Fruit fly (Drosophila melanogaster) whole organism, embryonic: Measurements from ENCODE around the gene CG5641.
A peak's percentile ranks its signal among the peaks of the same experiment; 100 is the strongest.

ENCODE experiments used
- B-H1 ChIP-seq: fragments of 200-800 bp; sonication (Bioruptor generic); IDR thresholded peaks from 3 replicates; pipeline ENCODE4 v1.3.6; 2022; ENCODE audit warnings: missing biosample characterization, missing genetic modification characterization
- CG10267 ChIP-seq: fragments of 200-800 bp; sonication (Bioruptor generic); optimal IDR thresholded peaks from 2 replicates; lab custom pipeline; 2018; ENCODE audit warnings: missing biosample characterization, mild to moderate bottlenecking, missing genetic modification characterization, moderate library complexity
- CG12104 ChIP-seq: fragments of 200-800 bp; sonication (Bioruptor generic); optimal IDR thresholded peaks from 3 replicates; lab custom pipeline; 2016; ENCODE audit warnings: missing biosample characterization, missing genetic modification characterization
- CG14667 ChIP-seq: fragments of 200-800 bp; sonication (Bioruptor generic); IDR thresholded peaks from 2 replicates; pipeline ENCODE4 v1.3.6; 2022; ENCODE audit warnings: missing biosample characterization, missing genetic modification characterization
- CG1529 ChIP-seq: fragments of 200-800 bp; sonication (Bioruptor generic); optimal IDR thresholded peaks from 3 replicates; lab custom pipeline; 2018; ENCODE audit warnings: missing biosample characterization, missing genetic modification characterization
- CG15514 ChIP-seq: fragments of 200-800 bp; sonication (Bioruptor generic); optimal IDR thresholded peaks from 3 replicates; lab custom pipeline; 2017; ENCODE audit warnings: missing biosample characterization, missing genetic modification characterization, mild to moderate bottlenecking, moderate library complexity, missing genetic modification reagents
- CG1603 ChIP-seq: fragments of 200-800 bp; sonication (Bioruptor generic); optimal IDR thresholded peaks from 2 replicates; lab custom pipeline; 2019; ENCODE audit warnings: missing biosample characterization, mild to moderate bottlenecking, missing genetic modification characterization, moderate library complexity
- CG1647 ChIP-seq: fragments of 200-800 bp; sonication (Bioruptor generic); optimal IDR thresholded peaks from 3 replicates; lab custom pipeline; 2016; ENCODE audit warnings: missing biosample characterization, missing genetic modification characterization
- CG17361 ChIP-seq: fragments of 200-800 bp; sonication (Bioruptor generic); IDR thresholded peaks from 3 replicates; pipeline ENCODE4 v1.3.6; 2022; ENCODE audit warnings: missing biosample characterization, missing genetic modification characterization
- CG2120 ChIP-seq: fragments of 200-800 bp; sonication (Bioruptor generic); optimal IDR thresholded peaks from 3 replicates; lab custom pipeline; 2016; ENCODE audit warnings: missing biosample characterization, missing genetic modification characterization
- CG2712 ChIP-seq: fragments of 200-800 bp; optimal IDR thresholded peaks from 3 replicates; lab custom pipeline; 2019; ENCODE audit warnings: missing biosample characterization, mild to moderate bottlenecking, missing genetic modification characterization, moderate library complexity
- CG34224 ChIP-seq: fragments of 200-800 bp; sonication (Bioruptor generic); IDR thresholded peaks from 3 replicates; pipeline ENCODE4 v1.3.6; 2022; ENCODE audit warnings: missing biosample characterization, missing genetic modification characterization; ENCODE audit not compliant: partially characterized antibody
- CG34376 ChIP-seq: fragments of 200-800 bp; sonication (Bioruptor generic); optimal IDR thresholded peaks from 2 replicates; lab custom pipeline; 2018; ENCODE audit warnings: missing biosample characterization, mild to moderate bottlenecking, missing genetic modification characterization
- CG4820 ChIP-seq: fragments of 200-800 bp; sonication (Bioruptor generic); optimal IDR thresholded peaks from 3 replicates; lab custom pipeline; 2016; ENCODE audit warnings: missing biosample characterization, missing genetic modification characterization
- CG7556 ChIP-seq: fragments of 200-800 bp; sonication (Bioruptor generic); optimal IDR thresholded peaks from 2 replicates; lab custom pipeline; 2017; ENCODE audit warnings: missing biosample characterization, mild to moderate bottlenecking, missing genetic modification characterization
- CG8765 ChIP-seq: fragments of 200-800 bp; sonication (Bioruptor generic); IDR thresholded peaks from 2 replicates; pipeline ENCODE4 v1.3.6; 2022; ENCODE audit warnings: missing biosample characterization, missing genetic modification characterization
- CG9727 ChIP-seq: fragments of 200-800 bp; sonication (Bioruptor generic); optimal IDR thresholded peaks from 3 replicates; lab custom pipeline; 2017; ENCODE audit warnings: missing biosample characterization, mild to moderate bottlenecking, missing genetic modification characterization
- Dek ChIP-seq: fragments of 200-800 bp; sonication (Bioruptor generic); optimal IDR thresholded peaks from 3 replicates; lab custom pipeline; 2019; ENCODE audit warnings: missing biosample characterization, mild to moderate bottlenecking, missing genetic modification characterization, moderate library complexity
- Dp ChIP-seq: fragments of 200-800 bp; sonication (Bioruptor generic); optimal IDR thresholded peaks from 2 replicates; lab custom pipeline; 2018; ENCODE audit warnings: missing biosample characterization, mild to moderate bottlenecking, missing genetic modification characterization, moderate library complexity
- Dref ChIP-seq: fragments of 200-800 bp; sonication (Bioruptor generic); IDR thresholded peaks from 2 replicates; pipeline ENCODE4 v1.3.6; 2022; ENCODE audit warnings: missing biosample characterization, missing genetic modification characterization
- Drgx ChIP-seq: fragments of 200-800 bp; sonication (Bioruptor generic); IDR thresholded peaks from 2 replicates; pipeline ENCODE4 v1.3.6; 2022; ENCODE audit warnings: missing biosample characterization, missing genetic modification characterization
- Fer1 ChIP-seq: fragments of 200-800 bp; sonication (Bioruptor generic); optimal IDR thresholded peaks from 2 replicates; lab custom pipeline; 2017; ENCODE audit warnings: missing biosample characterization, mild to moderate bottlenecking, missing genetic modification characterization
- H15 ChIP-seq: fragments of 200-800 bp; sonication (Bioruptor generic); IDR thresholded peaks from 3 replicates; pipeline ENCODE4 v1.3.6; 2022; ENCODE audit warnings: missing biosample characterization, missing genetic modification characterization
- Hmr ChIP-seq: fragments of 200-800 bp; sonication (Bioruptor generic); optimal IDR thresholded peaks from 3 replicates; lab custom pipeline; 2017; ENCODE audit warnings: mild to moderate bottlenecking, missing biosample characterization, missing genetic modification reagents, missing genetic modification characterization
- Hr3 ChIP-seq: fragments of 200-800 bp; sonication (Bioruptor generic); optimal IDR thresholded peaks from 3 replicates; lab custom pipeline; 2016; ENCODE audit warnings: missing biosample characterization, missing genetic modification characterization
- Kr ChIP-seq: fragments of 200-800 bp; sonication (Bioruptor generic); optimal IDR thresholded peaks from 2 replicates; lab custom pipeline; 2017; ENCODE audit warnings: missing biosample characterization, mild to moderate bottlenecking, missing genetic modification characterization
- Max ChIP-seq: fragments of 200-800 bp; sonication (Bioruptor generic); optimal IDR thresholded peaks from 2 replicates; lab custom pipeline; 2016; ENCODE audit warnings: missing biosample characterization, mild to moderate bottlenecking, missing genetic modification characterization
- Pdp1 ChIP-seq, 2 experiments: fragments of 200-800 bp; sonication (Bioruptor generic); optimal IDR thresholded peaks; 3 replicates each; lab custom pipeline; 2016; ENCODE audit warnings: missing biosample characterization in 2 of 2, missing genetic modification characterization in 2 of 2, mild to moderate bottlenecking in 1 of 2, moderate library complexity in 1 of 2
- Ssrp ChIP-seq: fragments of 200-800 bp; sonication (Bioruptor generic); optimal IDR thresholded peaks from 2 replicates; lab custom pipeline; 2018; ENCODE audit warnings: missing biosample characterization, mild to moderate bottlenecking, missing genetic modification characterization, moderate library complexity
- TFAM ChIP-seq: fragments of 200-800 bp; sonication (Bioruptor generic); optimal IDR thresholded peaks from 2 replicates; lab custom pipeline; 2017; ENCODE audit warnings: missing biosample characterization, missing genetic modification characterization, inconsistent platforms
- Vsx1 ChIP-seq: fragments of 200-800 bp; sonication (Bioruptor generic); optimal IDR thresholded peaks from 2 replicates; lab custom pipeline; 2017; ENCODE audit warnings: missing biosample characterization, mild to moderate bottlenecking, missing genetic modification characterization, missing genetic modification reagents
- Xrp1 ChIP-seq: fragments of 200-800 bp; sonication (Bioruptor generic); IDR thresholded peaks from 2 replicates; pipeline ENCODE4 v1.3.6; 2022; ENCODE audit warnings: missing biosample characterization, missing genetic modification characterization
- caup ChIP-seq: fragments of 200-800 bp; sonication (Bioruptor generic); optimal IDR thresholded peaks from 3 replicates; lab custom pipeline; 2017; ENCODE audit warnings: missing biosample characterization, mild to moderate bottlenecking, missing genetic modification characterization, moderate library complexity; ENCODE audit not compliant: severe bottlenecking
- chinmo ChIP-seq: fragments of 200-800 bp; sonication (Bioruptor generic); IDR thresholded peaks from 4 replicates; pipeline ENCODE4 v1.3.6; 2022; ENCODE audit warnings: missing biosample characterization, missing genetic modification characterization; ENCODE audit not compliant: partially characterized antibody
- ci ChIP-seq: fragments of 200-800 bp; sonication (Bioruptor generic); IDR thresholded peaks from 3 replicates; pipeline ENCODE4 v1.3.6; 2022; ENCODE audit warnings: missing biosample characterization, missing genetic modification characterization
- dmrt11E ChIP-seq: fragments of 200-800 bp; sonication (Bioruptor generic); optimal IDR thresholded peaks from 3 replicates; lab custom pipeline; 2018; ENCODE audit warnings: missing biosample characterization, mild to moderate bottlenecking, missing genetic modification characterization, moderate library complexity
- dysf ChIP-seq: fragments of 200-800 bp; sonication (Bioruptor generic); IDR thresholded peaks from 3 replicates; pipeline ENCODE4 v1.3.6; 2022; ENCODE audit warnings: missing biosample characterization, missing genetic modification characterization
- hbn ChIP-seq: fragments of 200-800 bp; sonication (Bioruptor generic); IDR thresholded peaks from 2 replicates; pipeline ENCODE4 v1.3.6; 2022; ENCODE audit warnings: missing biosample characterization, missing genetic modification characterization; ENCODE audit not compliant: partially characterized antibody
- kah ChIP-seq: fragments of 200-800 bp; sonication (Bioruptor generic); optimal IDR thresholded peaks from 2 replicates; lab custom pipeline; 2018; ENCODE audit warnings: missing biosample characterization, mild to moderate bottlenecking, missing genetic modification characterization
- lab ChIP-seq: fragments of 200-800 bp; sonication (Bioruptor generic); optimal IDR thresholded peaks from 3 replicates; lab custom pipeline; 2017; ENCODE audit warnings: missing biosample characterization, missing genetic modification characterization, mild to moderate bottlenecking, moderate library complexity, missing genetic modification reagents
- lola ChIP-seq, 3 experiments: fragments of >200 bp in 2 of 3; fragments of 200-800 bp in 1 of 3; sonication (Bioruptor generic) in 1 of 3; optimal IDR thresholded peaks; 2 replicates each; lab custom pipeline; 2017 to 2019; ENCODE audit warnings: missing biosample characterization in 3 of 3, missing genetic modification characterization in 3 of 3, mild to moderate bottlenecking in 1 of 3, moderate library complexity in 1 of 3
- lov ChIP-seq, 2 experiments: fragments of 200-800 bp in 1 of 2; fragments of >200 bp in 1 of 2; sonication (Bioruptor generic) in 1 of 2; IDR thresholded peaks in 1 of 2; optimal IDR thresholded peaks in 1 of 2; 2 replicates in 1 of 2; 3 replicates in 1 of 2; pipeline versions ENCODE4 v1.3.6 to Lab custom; 2017 to 2022; ENCODE audit warnings: missing biosample characterization in 1 of 2, missing genetic modification characterization in 1 of 2
- mirr ChIP-seq: fragments of 200-800 bp; sonication (Bioruptor generic); optimal IDR thresholded peaks from 3 replicates; lab custom pipeline; 2018; ENCODE audit warnings: missing biosample characterization, mild to moderate bottlenecking, missing genetic modification characterization
- sens ChIP-seq: fragments of 200-800 bp; sonication (Bioruptor generic); peaks from one replicate; lab custom pipeline; 2016; ENCODE audit warnings: missing biosample characterization, missing genetic modification characterization
- sug ChIP-seq: fragments of 200-800 bp; optimal IDR thresholded peaks from 2 replicates; lab custom pipeline; 2019; ENCODE audit warnings: missing biosample characterization, mild to moderate bottlenecking, missing genetic modification characterization, moderate library complexity
- trh ChIP-seq: fragments of 200-800 bp; sonication (Bioruptor generic); optimal IDR thresholded peaks from 2 replicates; lab custom pipeline; 2016; ENCODE audit warnings: missing biosample characterization, missing genetic modification characterization

CG5641 gene

DNA sequence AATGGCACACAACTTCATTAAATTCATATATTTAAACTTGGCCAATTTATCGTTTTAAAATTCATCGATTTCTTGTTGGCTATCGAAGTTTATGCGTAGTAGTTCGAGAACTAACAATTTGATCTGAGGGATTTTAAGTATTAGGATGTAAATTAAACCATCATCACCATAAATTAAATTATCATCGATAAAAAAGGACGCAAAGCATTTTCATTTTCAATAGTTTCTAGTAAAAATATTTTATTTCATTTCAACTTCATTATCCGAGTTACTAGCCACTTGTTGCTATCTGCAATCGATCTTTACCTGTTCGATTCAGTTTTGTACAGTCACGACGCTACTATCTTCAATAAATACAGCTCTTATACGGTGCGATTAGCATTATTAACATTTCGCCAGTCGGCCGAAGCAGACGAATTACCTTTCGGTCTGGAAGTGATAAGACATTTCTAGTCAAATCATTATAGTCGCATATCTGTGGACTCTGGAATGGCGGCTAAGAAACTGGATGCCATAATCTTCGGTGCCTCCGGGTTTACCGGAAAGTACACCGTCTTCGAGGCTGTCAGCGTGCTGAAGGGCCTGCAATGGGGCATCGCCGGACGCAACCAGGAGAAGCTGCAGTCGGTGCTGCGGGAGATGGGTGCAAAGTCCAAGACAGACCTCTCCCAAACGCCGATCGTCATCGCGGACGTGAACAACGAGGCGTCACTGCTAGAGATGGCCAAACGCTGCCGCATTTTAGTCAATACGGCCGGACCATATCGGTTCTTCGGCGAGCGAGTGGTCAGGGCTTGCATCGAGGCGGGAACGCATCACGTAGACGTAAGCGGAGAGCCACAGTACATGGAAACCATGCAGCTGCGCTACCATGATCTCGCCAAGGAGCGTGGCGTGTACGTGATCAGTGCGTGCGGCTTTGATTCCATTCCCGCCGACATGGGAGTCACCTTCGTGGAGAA, 22.6 kb downstream of the CG5641 start, which contains the start of gene CG5167:
CG5167 (plus strand) TSS at position 298 of the 962 bp plus-strand sequence.
- TF ChIP-seq CG4820 (GFP tag; lab: Kevin White, UChicago) = peak; percentile 99
- peak; percentile 49 for TF ChIP-seq Dref (GFP tag; lab: Robert Waterston, UW)
- TF ChIP-seq TFAM (GFP tag; lab: Kevin White, UChicago) = no peak
- TF ChIP-seq Dp (GFP tag; lab: Kevin White, UChicago) = peak; percentile 45
- TF ChIP-seq CG12104 (GFP tag; lab: Kevin White, UChicago) = peak; percentile 36
- peak; percentile 54 for TF ChIP-seq lab (GFP tag; lab: Kevin White, UChicago)
- peak; percentile 39 for TF ChIP-seq CG1603 (tag; lab: Kevin White, UChicago)
- peak; percentile 19 for TF ChIP-seq CG7556
- peak; percentile 44 for TF ChIP-seq CG2120 (GFP tag; lab: Kevin White, UChicago)
- no peak for TF ChIP-seq trh (GFP tag; lab: Kevin White, UChicago)
- peak; percentile 54 for TF ChIP-seq mirr (GFP tag; lab: Kevin White, UChicago)
- TF ChIP-seq Max (GFP tag; lab: Kevin White, UChicago) = peak; percentile 43
- peak; percentile 64 for TF ChIP-seq CG10267 (tag; lab: Kevin White, UChicago)
- TF ChIP-seq lola (GFP tag; optimal IDR thresholded peaks at IDR 0.05; lab: Kevin White, UChicago) = peak in 1 of 3 experiments; percentile 49
- peak; percentile 9 for TF ChIP-seq Vsx1 (GFP tag; lab: Kevin White, UChicago)
- peak; percentile 54; the same call in 1 of the 2 replicates for TF ChIP-seq Drgx (GFP tag; lab: Robert Waterston, UW)
- 0 out of 2 replicates have a peak, but pooled peaks have one; percentile 5 for TF ChIP-seq CG8765 (GFP tag; lab: Robert Waterston, UW)
- peak; percentile 6 for TF ChIP-seq caup (GFP tag; lab: Kevin White, UChicago)
- TF ChIP-seq sens (GFP tag; lab: Kevin White, UChicago) = peak; percentile 89
- peak; percentile 43; the same call in 2 of the 3 replicates for TF ChIP-seq CG34224 (GFP tag; lab: Robert Waterston, UW)
- TF ChIP-seq lov (optimal IDR thresholded peaks at IDR 0.05; lab: Kevin White, UChicago) = no peak
- TF ChIP-seq lov (GFP tag; IDR thresholded peaks at IDR 0.05; lab: Robert Waterston, UW) = no peak
- 0 out of 2 replicates have a peak, but pooled peaks have one; percentile 17 for TF ChIP-seq hbn (GFP tag; lab: Robert Waterston, UW)
- peak; percentile 36 for TF ChIP-seq sug (tag; lab: Kevin White, UChicago)
- TF ChIP-seq kah (GFP tag; lab: Kevin White, UChicago) = peak; percentile 66
- peak; percentile 49 for TF ChIP-seq Xrp1 (GFP tag; lab: Robert Waterston, UW)
- TF ChIP-seq ci = peak; percentile 43; the same call in 1 of the 3 replicates
- TF ChIP-seq chinmo (GFP tag; lab: Robert Waterston, UW) = 0 out of 4 replicates have a peak, but pooled peaks have one; percentile 25
- TF ChIP-seq CG14667 (GFP tag; lab: Robert Waterston, UW) = no peak
- peak; percentile 47 for TF ChIP-seq Dek (tag; lab: Kevin White, UChicago)
- peak; percentile 11; the same call in 1 of the 3 replicates for TF ChIP-seq B-H1 (GFP tag; lab: Robert Waterston, UW)
- no peak for TF ChIP-seq CG1529 (GFP tag; lab: Kevin White, UChicago)
- TF ChIP-seq CG2712 = peak; percentile 64
- 0 out of 3 replicates have a peak, but pooled peaks have one; percentile 22 for TF ChIP-seq dysf (GFP tag; lab: Robert Waterston, UW)
- TF ChIP-seq Ssrp (tag; lab: Kevin White, UChicago) = peak; percentile 14
- no peak for TF ChIP-seq Kr (GFP tag; lab: Kevin White, UChicago)
- peak; percentile 42 for TF ChIP-seq dmrt11E (tag; lab: Kevin White, UChicago)
- peak; percentile 76 for TF ChIP-seq CG34376 (GFP tag; lab: Kevin White, UChicago)
- peak; percentile 38; the same call in 1 of the 3 replicates for TF ChIP-seq CG17361 (GFP tag; lab: Robert Waterston, UW)
- TF ChIP-seq Fer1 (GFP tag; lab: Kevin White, UChicago) = peak; percentile 58
- TF ChIP-seq Hmr (GFP tag; lab: Kevin White, UChicago) = peak; percentile 35
- TF ChIP-seq Hr3 (GFP tag; lab: Kevin White, UChicago) = no peak
- no peak for TF ChIP-seq H15 (GFP tag; lab: Robert Waterston, UW)
- TF ChIP-seq CG15514 (GFP tag; lab: Kevin White, UChicago) = peak; percentile 51
- no peak for TF ChIP-seq CG1647 (GFP tag; lab: Kevin White, UChicago)
- peak; percentile 59 for TF ChIP-seq CG9727
- TF ChIP-seq Pdp1 (GFP tag; optimal IDR thresholded peaks at IDR 0.05; lab: Kevin White, UChicago) = peak in 1 of 2 experiments; percentile 16
